Fruit fly (Drosophila melanogaster): ENCODE measurements around the gene Madm.

Madm gene

DNA sequence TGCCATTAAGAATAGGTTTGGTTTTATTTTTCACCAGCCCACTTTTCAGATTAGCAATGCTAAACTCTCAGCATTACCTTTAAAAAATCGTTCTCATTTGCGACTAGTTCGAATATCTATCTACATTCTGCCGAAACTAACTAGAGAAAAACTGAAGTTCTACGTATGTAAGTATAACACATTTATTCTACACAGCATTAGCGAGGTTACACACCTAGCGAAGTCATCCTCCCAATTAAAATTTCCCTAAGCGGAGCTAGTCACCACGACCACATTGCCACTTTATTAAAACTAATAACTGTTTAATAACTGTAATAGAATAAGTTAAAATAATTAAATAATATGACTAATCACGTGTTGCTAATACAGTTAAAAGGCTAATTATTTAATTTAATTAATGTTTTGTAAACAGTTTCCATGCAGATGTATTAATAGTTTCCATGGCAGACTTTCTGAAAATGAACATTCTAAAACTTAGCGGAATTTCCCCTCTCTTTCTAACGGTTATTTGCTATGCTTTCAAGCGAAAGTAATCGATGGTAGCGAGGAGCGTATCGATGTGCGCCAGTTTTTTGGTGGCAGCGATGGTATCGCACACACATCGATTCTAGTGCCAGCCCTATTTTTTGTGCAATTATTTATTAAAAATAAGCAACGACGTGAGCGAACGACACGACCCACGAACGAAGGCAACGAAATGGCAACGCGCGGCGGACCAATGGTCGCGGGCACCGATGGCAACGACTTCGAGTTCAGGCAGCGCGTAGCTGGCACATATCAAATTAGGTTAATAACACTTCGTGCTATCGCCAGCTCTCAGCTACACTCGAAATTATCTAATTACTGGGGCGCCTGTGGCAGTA, 36.7 kb downstream of the Madm start, which contains the start of gene jagn (continued):
- TF ChIP-seq CG9215 (GFP tag; IDR thresholded peaks at IDR 0.05) = peak; percentile 66
- peak; percentile 39 for TF ChIP-seq vfl (GFP tag; optimal IDR thresholded peaks at IDR 0.05)
- peak; percentile 2 for TF ChIP-seq CG7556 (GFP tag; optimal IDR thresholded peaks at IDR 0.05)
- peak; percentile 31 for TF ChIP-seq CG17359 (tag; optimal IDR thresholded peaks at IDR 0.05)
- TF ChIP-seq shn (GFP tag; optimal IDR thresholded peaks at IDR 0.05) = peak; percentile 59
- peak; percentile 93 for TF ChIP-seq MESR4 (GFP tag; optimal IDR thresholded peaks at IDR 0.05)
- no peak for TF ChIP-seq Spps (tag; optimal IDR thresholded peaks at IDR 0.05)
- peak; percentile 27; the same call in 1 of the 2 replicates for TF ChIP-seq CG14441 (GFP tag; IDR thresholded peaks at IDR 0.05)
- peak; percentile 13 for TF ChIP-seq Ssrp (tag; optimal IDR thresholded peaks at IDR 0.05)
- TF ChIP-seq dimm (GFP tag; IDR thresholded peaks at IDR 0.05) = no peak
- TF ChIP-seq HLH4C (GFP tag; IDR thresholded peaks at IDR 0.05; ENCODE audit: partially characterized antibody) = peak; percentile 99
- TF ChIP-seq Atf6 (GFP tag; IDR thresholded peaks at IDR 0.05) = peak; percentile 47; the same call in 1 of the 2 replicates
- no peak for TF ChIP-seq pan (optimal IDR thresholded peaks at IDR 0.05)
- peak in 1 of 2 experiments; percentile 63 for TF ChIP-seq pan (GFP tag; optimal IDR thresholded peaks at IDR 0.05 in 1 of 2, IDR thresholded peaks at IDR 0.05 in 1 of 2)
- peak; percentile 61 for TF ChIP-seq Blimp-1 (GFP tag; optimal IDR thresholded peaks at IDR 0.05)
- peak; percentile 31 for TF ChIP-seq psq (GFP tag; optimal IDR thresholded peaks at IDR 0.05)
- no peak for TF ChIP-seq mirr (GFP tag; optimal IDR thresholded peaks at IDR 0.05)
- no peak for TF ChIP-seq Lim3 (GFP tag; IDR thresholded peaks at IDR 0.05)
- peak; percentile 57; the same call in 1 of the 2 replicates for TF ChIP-seq CG8765 (GFP tag; IDR thresholded peaks at IDR 0.05)
- TF ChIP-seq Hand (GFP tag; optimal IDR thresholded peaks at IDR 0.05) = no peak
- peak; percentile 36; the same call in 1 of the 2 replicates for TF ChIP-seq CG6689 (GFP tag; IDR thresholded peaks at IDR 0.05)
- TF ChIP-seq tio (GFP tag; optimal IDR thresholded peaks at IDR 0.05) = no peak
- peak; percentile 100 for TF ChIP-seq bbx (GFP tag; IDR thresholded peaks at IDR 0.05; ENCODE audit: partially characterized antibody)
- no peak for TF ChIP-seq CG10565 (GFP tag; optimal IDR thresholded peaks at IDR 0.05)
- peak; percentile 60 for TF ChIP-seq PHDP (tag; optimal IDR thresholded peaks at IDR 0.05)
- no peak for TF ChIP-seq CG11504 (tag; optimal IDR thresholded peaks at IDR 0.05)
- TF ChIP-seq CG3281 (GFP tag; optimal IDR thresholded peaks at IDR 0.05) = peak; percentile 35
- peak; percentile 34 for TF ChIP-seq exex (tag; optimal IDR thresholded peaks at IDR 0.05)
- TF ChIP-seq CG1792 (GFP tag; optimal IDR thresholded peaks at IDR 0.05) = peak; percentile 35
- TF ChIP-seq sd (tag; optimal IDR thresholded peaks at IDR 0.05) = no peak
- TF ChIP-seq ems (GFP tag; optimal IDR thresholded peaks at IDR 0.05) = peak; percentile 60
- peak; percentile 44 for TF ChIP-seq CG18764 (GFP tag; optimal IDR thresholded peaks at IDR 0.05)
- TF ChIP-seq CG11723 (GFP tag; optimal IDR thresholded peaks at IDR 0.05) = peak; percentile 54
- TF ChIP-seq Ptx1 (GFP tag; IDR thresholded peaks at IDR 0.05) = peak; percentile 63
- TF ChIP-seq fd96Cb (tag; optimal IDR thresholded peaks at IDR 0.05) = no peak
- TF ChIP-seq insv (GFP tag; optimal IDR thresholded peaks at IDR 0.05) = peak in 1 of 2 experiments; percentile 86
- no peak for TF ChIP-seq sqz (GFP tag; optimal IDR thresholded peaks at IDR 0.05)
- peak; percentile 90 for TF ChIP-seq Rfx (GFP tag; IDR thresholded peaks at IDR 0.05)
- TF ChIP-seq CG11456 (GFP tag; IDR thresholded peaks at IDR 0.05) = peak; percentile 88
- no peak for TF ChIP-seq CG12236 (GFP tag; optimal IDR thresholded peaks at IDR 0.05)
- TF ChIP-seq CG15269 (tag; optimal IDR thresholded peaks at IDR 0.05) = peak; percentile 38
- TF ChIP-seq CG32772 (GFP tag; IDR thresholded peaks at IDR 0.05) = 0 out of 2 replicates have a peak, but pooled peaks have one; percentile 38
- TF ChIP-seq h (optimal IDR thresholded peaks at IDR 0.05) = no peak
- peak; percentile 25 for TF ChIP-seq slp2 (GFP tag; optimal IDR thresholded peaks at IDR 0.05)
- peak; percentile 12 for TF ChIP-seq CG4282 (GFP tag; optimal IDR thresholded peaks at IDR 0.05)
- no peak for TF ChIP-seq kah (GFP tag; optimal IDR thresholded peaks at IDR 0.05)
- TF ChIP-seq CG10209 (GFP tag; optimal IDR thresholded peaks at IDR 0.05) = peak; percentile 26
- TF ChIP-seq unpg (GFP tag; optimal IDR thresholded peaks at IDR 0.05) = peak; percentile 43
- TF ChIP-seq CG9437 (GFP tag; optimal IDR thresholded peaks at IDR 0.05) = peak; percentile 10

All from whole organism, embryonic.